Worm (Caenorhabditis elegans) whole organism, L4/young adult: ENCODE data around the gene str-198.
"Not testable (repeated sequence)": the region's sequence is repeated elsewhere in the genome, so short reads cannot be mapped to it uniquely, and the experiment has no call there.

Source experiments
- W03F9.2 ChIP-seq: fragments of 150-350 bp; optimal IDR thresholded peaks from 2 replicates; lab custom pipeline; 2014; ENCODE audit warnings: missing biosample characterization, missing genetic modification characterization
- dao-5 ChIP-seq: sonication (generic microtip); optimal IDR thresholded peaks from 2 replicates; lab custom pipeline; 2016; ENCODE audit warnings: missing genotype, missing genetic modification characterization, moderate library complexity, missing compliant biosample characterization
- him-1 ChIP-seq: sonication (generic microtip); optimal IDR thresholded peaks from 2 replicates; lab custom pipeline; 2016; ENCODE audit warnings: missing genotype, missing genetic modification reagents, missing genetic modification characterization, missing compliant biosample characterization

The str-198 gene

ce11 chrV:16031571-16031970 lies 16.0 kb upstream of the str-198 start, which contains the start of gene T10C6.7:
TSS of gene T10C6.7 (minus strand) at chrV:16031713.
- TF ChIP-seq W03F9.2 (tag; lab: Kevin White, UChicago) (no peak), dao-5 (tag; lab: Kevin White, UChicago) (no peak), him-1 (tag; lab: Kevin White, UChicago) (no peak)

ce11 chrV:16032761-16033160 lies 14.8 kb upstream of the str-198 start, which contains the start of gene T10C6.16:
TSS of gene T10C6.16 (minus strand) at chrV:16033005.
- TF ChIP-seq him-1 (tag; lab: Kevin White, UChicago) (no peak), W03F9.2 (tag; lab: Kevin White, UChicago) (no peak), dao-5 (tag; lab: Kevin White, UChicago) (no peak)

ce11 chrV:16033491-16033890 lies 14.1 kb upstream of the str-198 start:
- TF ChIP-seq W03F9.2 (tag; lab: Kevin White, UChicago) (no peak), dao-5 (tag; lab: Kevin White, UChicago) (no peak), him-1 (tag; lab: Kevin White, UChicago) (no peak)

- TF ChIP-seq W03F9.2 (tag; lab: Kevin White, UChicago) (no peak), dao-5 (tag; lab: Kevin White, UChicago) (no peak), him-1 (tag; lab: Kevin White, UChicago) (no peak)
These were observed 11.4 kb upstream of the str-198 start, which contains the start of gene T10C6.10 for ce11 chrV:16036166-16036565. TSS of gene T10C6.10 (plus strand) at chrV:16036413.

DNA sequence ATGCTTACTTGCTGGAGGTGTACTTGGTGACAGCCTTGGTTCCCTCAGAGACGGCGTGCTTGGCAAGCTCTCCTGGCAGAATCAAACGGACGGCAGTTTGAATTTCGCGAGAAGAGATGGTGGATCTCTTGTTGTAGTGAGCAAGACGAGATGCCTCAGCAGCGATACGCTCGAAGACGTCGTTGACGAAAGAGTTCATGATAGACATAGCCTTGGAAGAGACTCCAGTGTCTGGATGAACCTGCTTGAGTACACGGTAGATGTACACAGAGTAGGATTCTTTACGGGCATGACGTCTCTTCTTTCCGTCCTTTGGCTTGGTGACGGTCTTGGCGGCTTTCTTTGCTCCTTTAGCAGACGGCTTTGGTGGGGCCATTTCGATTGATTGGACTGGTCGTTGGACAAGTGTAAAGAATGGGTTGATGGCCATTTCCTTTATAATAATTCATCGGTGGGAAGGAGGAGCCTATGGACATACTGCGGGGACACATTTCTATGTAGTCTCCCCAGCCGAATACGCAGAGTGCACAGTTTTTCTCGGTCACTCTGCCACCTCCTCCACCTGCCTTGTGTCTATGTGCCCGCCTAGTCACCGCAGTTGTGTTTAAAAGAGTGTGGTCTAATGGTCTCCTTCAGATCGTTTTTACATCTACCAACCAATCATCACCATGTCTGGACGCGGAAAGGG lies 7.3 kb upstream of the str-198 start, which contains the start of the genes his-4 and his-3:
TSS of gene his-4 (minus strand) at position 376 of the 688 bp plus-strand sequence.
TSS of gene his-3 (plus strand) at position 669 of the 688 bp plus-strand sequence.
- not testable (repeated sequence) for TF ChIP-seq dao-5, him-1, W03F9.2 (tag; lab: Kevin White, UChicago)

DNA sequence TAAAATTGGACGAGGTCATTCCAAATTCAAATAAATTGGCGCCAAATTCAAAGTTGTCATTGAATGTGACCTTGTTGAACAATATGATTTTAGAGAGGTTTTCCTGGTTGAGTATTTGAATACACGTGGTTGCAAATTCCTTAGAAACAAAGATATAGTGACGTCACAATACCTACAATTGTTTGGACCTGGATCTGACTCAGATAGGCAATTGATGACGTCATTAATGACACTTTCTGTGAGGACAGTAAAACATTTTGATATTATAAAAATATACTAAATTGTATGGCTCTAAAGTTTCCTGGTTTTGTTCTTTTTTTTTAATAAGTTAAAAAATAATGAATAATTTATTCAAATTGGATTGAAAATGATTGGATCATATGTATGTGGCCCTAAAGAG lies 6.2 kb upstream of the str-198 start:
- TF ChIP-seq W03F9.2 (tag; lab: Kevin White, UChicago) (no peak), dao-5 (tag; lab: Kevin White, UChicago) (no peak), him-1 (tag; lab: Kevin White, UChicago) (no peak)

DNA sequence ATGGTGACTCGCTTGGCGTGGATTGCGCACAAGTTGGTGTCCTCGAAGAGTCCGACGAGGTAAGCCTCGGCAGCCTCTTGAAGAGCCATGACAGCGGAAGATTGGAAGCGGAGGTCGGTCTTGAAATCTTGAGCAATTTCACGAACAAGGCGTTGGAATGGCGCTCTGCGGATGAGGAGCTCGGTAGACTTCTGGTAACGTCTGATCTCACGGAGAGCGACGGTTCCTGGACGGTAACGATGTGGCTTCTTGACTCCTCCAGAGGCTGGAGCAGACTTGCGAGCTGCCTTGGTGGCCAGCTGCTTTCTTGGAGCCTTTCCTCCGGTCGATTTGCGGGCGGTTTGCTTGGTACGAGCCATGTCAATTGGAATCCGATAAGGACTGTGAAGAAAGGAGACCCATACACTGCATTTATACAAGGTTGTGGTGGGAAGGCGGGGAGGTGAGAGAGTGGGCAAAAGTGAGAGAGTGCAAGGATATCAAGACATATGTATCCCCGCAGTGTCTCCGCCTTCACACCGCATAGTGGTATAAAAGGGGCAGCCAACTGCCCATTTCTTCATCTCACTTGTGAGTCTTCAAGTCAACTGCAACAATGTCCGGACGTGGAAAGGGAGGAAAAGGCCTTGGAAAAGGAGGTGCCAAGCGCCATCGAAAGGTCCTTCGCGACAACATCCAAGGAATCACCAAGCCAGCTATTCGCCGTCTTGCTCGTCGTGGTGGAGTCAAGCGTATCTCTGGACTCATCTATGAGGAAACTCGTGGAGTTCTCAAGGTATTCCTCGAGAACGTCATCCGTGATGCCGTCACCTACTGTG lies 5.5 kb upstream of the str-198 start, which contains the start of the genes his-2 and his-1:
TSS of gene his-2 (minus strand) at position 359 of the 818 bp plus-strand sequence.
TSS of gene his-1 (plus strand) at position 596 of the 818 bp plus-strand sequence.
- not testable (repeated sequence) for TF ChIP-seq him-1, W03F9.2, dao-5 (tag; lab: Kevin White, UChicago)

DNA sequence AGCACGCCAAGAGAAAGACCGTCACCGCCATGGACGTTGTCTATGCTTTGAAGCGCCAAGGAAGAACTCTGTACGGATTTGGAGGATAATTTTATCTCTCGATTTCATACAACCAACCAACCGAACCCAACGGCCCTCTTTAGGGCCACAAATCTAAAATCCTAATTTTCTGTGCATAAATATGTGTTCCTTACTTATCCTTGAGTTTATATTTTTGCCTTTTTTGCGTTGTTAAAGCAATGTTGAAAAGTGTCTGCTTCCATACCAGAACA lies 4.9 kb upstream of the str-198 start:
- no peak for TF ChIP-seq dao-5 (tag; lab: Kevin White, UChicago)

ce11 chrV:16043686-16044085 lies 3.9 kb upstream of the str-198 start:
- TF ChIP-seq W03F9.2 (tag; lab: Kevin White, UChicago): no peak
- no peak for TF ChIP-seq him-1 (tag; lab: Kevin White, UChicago)
- no peak for TF ChIP-seq dao-5 (tag; lab: Kevin White, UChicago)

DNA sequence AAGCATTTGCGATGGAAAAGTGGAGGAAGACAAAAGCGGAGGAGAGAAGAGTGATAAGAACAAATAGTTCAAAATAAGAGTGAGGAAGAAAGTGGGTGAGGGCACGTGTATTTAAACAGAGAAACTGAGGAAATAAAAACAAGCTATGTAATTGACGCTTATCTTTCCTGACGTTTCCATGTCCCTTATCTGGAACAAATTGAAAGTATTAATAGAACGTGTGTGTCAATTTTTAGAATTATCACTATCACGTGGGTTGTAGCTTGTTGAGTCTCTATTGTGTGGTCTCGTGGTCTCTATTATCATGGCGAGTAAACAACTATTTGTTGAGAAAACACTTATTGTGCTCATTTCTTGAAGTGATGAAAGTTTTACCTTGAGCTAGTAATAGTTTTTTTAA lies 1.8 kb upstream of the str-198 start, which contains the start of gene T10C6.15:
TSS of gene T10C6.15 (minus strand) at position 104 of the 400 bp plus-strand sequence.
- TF ChIP-seq dao-5 (tag; lab: Kevin White, UChicago): no peak
- no peak for TF ChIP-seq W03F9.2 (tag; lab: Kevin White, UChicago)
- TF ChIP-seq him-1 (tag; lab: Kevin White, UChicago): no peak

DNA sequence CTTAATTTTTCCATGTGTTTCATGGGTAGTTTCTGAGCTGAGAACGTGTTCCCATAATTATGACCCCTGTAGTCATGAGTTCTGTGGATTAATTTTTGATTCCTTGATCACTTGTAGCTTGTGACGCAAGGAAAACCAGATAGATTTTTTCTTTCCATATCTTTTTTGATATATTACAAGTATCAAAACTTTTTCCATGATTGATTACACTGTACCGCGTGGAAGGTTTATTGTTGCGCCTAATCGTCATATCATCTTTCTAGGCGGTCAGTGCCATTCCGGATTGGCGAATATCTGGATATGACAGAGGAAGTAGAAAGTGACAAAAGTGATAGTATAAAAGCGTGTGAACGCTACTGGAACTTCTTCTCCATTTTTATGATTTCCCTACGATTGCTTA lies 1.0 kb upstream of the str-198 start, which contains the start of gene ZK285.2:
TSS of gene ZK285.2 (plus strand) at position 301 of the 400 bp plus-strand sequence.
- no peak for TF ChIP-seq him-1 (tag; lab: Kevin White, UChicago)
- TF ChIP-seq dao-5 (tag; lab: Kevin White, UChicago): no peak
- TF ChIP-seq W03F9.2 (tag; lab: Kevin White, UChicago): no peak

DNA sequence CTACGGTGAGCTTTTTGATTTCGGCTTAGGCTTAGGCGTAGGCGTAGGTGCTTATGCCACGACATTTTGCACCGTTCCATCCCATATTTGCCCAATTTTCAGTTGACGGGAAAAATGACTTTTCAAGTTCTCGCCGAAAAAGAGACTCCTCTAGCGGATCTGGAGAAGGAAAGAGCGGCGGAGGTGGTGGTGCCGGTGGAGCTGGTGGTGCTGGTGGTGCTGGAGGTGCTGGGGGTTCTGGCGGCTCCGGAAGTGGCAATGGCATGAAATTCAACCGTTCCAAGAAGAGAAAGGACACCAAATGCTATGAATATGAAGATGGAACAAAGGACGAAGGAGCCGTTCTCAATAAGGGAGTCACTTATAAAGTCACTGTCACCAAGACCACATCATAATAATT lies 556 bp upstream of the str-198 start:
- no peak for TF ChIP-seq W03F9.2 (tag; lab: Kevin White, UChicago)
- no peak for TF ChIP-seq dao-5 (tag; lab: Kevin White, UChicago)
- no peak for TF ChIP-seq him-1 (tag; lab: Kevin White, UChicago)

- TF ChIP-seq him-1 (tag; lab: Kevin White, UChicago) (no peak), W03F9.2 (tag; lab: Kevin White, UChicago) (no peak), dao-5 (tag; lab: Kevin White, UChicago) (no peak)
These were observed 1.6 kb downstream of the str-198 start, which contains the start of gene best-12 for ce11 chrV:16049177-16049576. TSS of gene best-12 (plus strand) at chrV:16049477.
